Worm (Caenorhabditis elegans): ENCODE results near the gene F20B6.4.

Gene F20B6.4

ce11 chrX:4235752-4236151 is 39.4 kb upstream of the F20B6.4 start, which contains the start of gene rab-37:
TSS of gene rab-37 (minus strand) at chrX:4235852.
- no peak for TF ChIP-seq alr-1 (tag; optimal IDR thresholded peaks at IDR 0.05; ENCODE audit: borderline replicate concordance)
- no peak for TF ChIP-seq unc-30 (tag; optimal IDR thresholded peaks at IDR 0.05)
- TF ChIP-seq vab-15 (tag; optimal IDR thresholded peaks at IDR 0.05), result no peak
- TF ChIP-seq pqm-1 (tag; optimal IDR thresholded peaks at IDR 0.05), result no peak

ce11 chrX:4222779-4223387 is 26.6 kb upstream of the F20B6.4 start:
- TF ChIP-seq ets-5 (GFP tag; IDR thresholded peaks at IDR 0.05), result no peak
- TF ChIP-seq irx-1 (tag; optimal IDR thresholded peaks at IDR 0.05), result peak; percentile 91
- no peak for TF ChIP-seq zag-1 (tag; optimal IDR thresholded peaks at IDR 0.05)
- TF ChIP-seq efl-1 (optimal IDR thresholded peaks at IDR 0.05), result peak; percentile 92 to 99
- peak; percentile 38 to 93 for TF ChIP-seq efl-1 (GFP tag; optimal IDR thresholded peaks at IDR 0.05 in 1 of 2)
- peak; percentile 96 for TF ChIP-seq nhr-90 (tag; optimal IDR thresholded peaks at IDR 0.05; ENCODE audit: poor library complexity)
- no peak for TF ChIP-seq pag-3 (tag; optimal IDR thresholded peaks at IDR 0.05; ENCODE audit: borderline replicate concordance, insufficient read depth)
- peak; percentile 88 for TF ChIP-seq nhr-11 (tag; optimal IDR thresholded peaks at IDR 0.05)
- TF ChIP-seq ces-1 (GFP tag; optimal IDR thresholded peaks at IDR 0.05), result no peak
- no peak for TF ChIP-seq F16B12.6 (tag; optimal IDR thresholded peaks at IDR 0.05)
- peak; percentile 65 for TF ChIP-seq mep-1 (tag; optimal IDR thresholded peaks at IDR 0.05)
- TF ChIP-seq unc-86 (tag; optimal IDR thresholded peaks at IDR 0.05), result peak; percentile 98
- TF ChIP-seq C04F5.9 (tag; optimal IDR thresholded peaks at IDR 0.05), result peak; percentile 86
- peak; percentile 97 for TF ChIP-seq snu-23 (GFP tag; optimal IDR thresholded peaks at IDR 0.05)
- no peak for TF ChIP-seq C34B4.2 (tag; optimal IDR thresholded peaks at IDR 0.05)
- peak in 1 of 2 experiments; percentile 92 for TF ChIP-seq ztf-11 (tag; optimal IDR thresholded peaks at IDR 0.05)
- TF ChIP-seq sup-37 (GFP tag; optimal IDR thresholded peaks at IDR 0.05), result peak; percentile 88
- TF ChIP-seq unc-130 (tag; optimal IDR thresholded peaks at IDR 0.05), result no peak
- no peak for TF ChIP-seq hlh-17 (GFP tag; optimal IDR thresholded peaks at IDR 0.05; ENCODE audit: borderline replicate concordance)
- TF ChIP-seq hlh-4 (tag; optimal IDR thresholded peaks at IDR 0.05), result no peak
- TF ChIP-seq nhr-28 (tag; optimal IDR thresholded peaks at IDR 0.05), result peak; percentile 49
- TF ChIP-seq tbx-2 (tag; optimal IDR thresholded peaks at IDR 0.05), result peak; percentile 97
- peak; percentile 45 to 51 (median 49) for TF ChIP-seq ceh-82 (tag; optimal IDR thresholded peaks at IDR 0.05)
- TF ChIP-seq elt-2 (tag; optimal IDR thresholded peaks at IDR 0.05), result peak; percentile 88
- peak; percentile 97 for TF ChIP-seq nhr-47 (tag; optimal IDR thresholded peaks at IDR 0.05)
- TF ChIP-seq ceh-88 (GFP tag; IDR thresholded peaks at IDR 0.05), result peak; percentile 78
- peak; percentile 67 for TF ChIP-seq mab-9 (GFP tag; IDR thresholded peaks at IDR 0.05)
- TF ChIP-seq tlp-1 (tag; optimal IDR thresholded peaks at IDR 0.05), result no peak
- peak in 1 of 2 experiments; percentile 73 for TF ChIP-seq egl-27 (tag; optimal IDR thresholded peaks at IDR 0.05)
- TF ChIP-seq elt-3 (tag; optimal IDR thresholded peaks at IDR 0.05), result peak in 1 of 6 experiments; percentile 43
- peak; percentile 1 for TF ChIP-seq aha-1 (tag; optimal IDR thresholded peaks at IDR 0.05)
- TF ChIP-seq fkh-8 (tag; optimal IDR thresholded peaks at IDR 0.05), result peak; percentile 84
- TF ChIP-seq dpl-1 (GFP tag; optimal IDR thresholded peaks at IDR 0.05), result peak; percentile 19 to 45 (median 22)
- peak; percentile 86 for TF ChIP-seq pax-3 (tag; optimal IDR thresholded peaks at IDR 0.05)
- no peak for TF ChIP-seq alr-1 (tag; optimal IDR thresholded peaks at IDR 0.05; ENCODE audit: borderline replicate concordance)
- TF ChIP-seq nhr-85 (tag), result peak; percentile 99
- peak; percentile 6 for TF ChIP-seq blmp-1 (tag; optimal IDR thresholded peaks at IDR 0.05)
- no peak for TF ChIP-seq unc-62 (GFP tag; optimal IDR thresholded peaks at IDR 0.05)
- TF ChIP-seq xbp-1 (tag; optimal IDR thresholded peaks at IDR 0.05), result peak; percentile 96
- TF ChIP-seq lin-39 (tag; optimal IDR thresholded peaks at IDR 0.05), result peak; percentile 84
- peak; percentile 44 for TF ChIP-seq ceh-8 (GFP tag; optimal IDR thresholded peaks at IDR 0.05)
- peak; percentile 91 for TF ChIP-seq hpl-2 (GFP tag; optimal IDR thresholded peaks at IDR 0.05)
- peak; percentile 50 for TF ChIP-seq efl-3 (GFP tag; optimal IDR thresholded peaks at IDR 0.05)
- peak; percentile 53 to 68 for TF ChIP-seq lin-35 (GFP tag; optimal IDR thresholded peaks at IDR 0.05)
- peak; percentile 18 for TF ChIP-seq snpc-4 (tag; optimal IDR thresholded peaks at IDR 0.05)
- TF ChIP-seq Y116A8C.19 (tag; optimal IDR thresholded peaks at IDR 0.05; ENCODE audit: borderline replicate concordance), result no peak
